Fruit fly (Drosophila melanogaster): ENCODE measurements around the gene her.

DNA sequence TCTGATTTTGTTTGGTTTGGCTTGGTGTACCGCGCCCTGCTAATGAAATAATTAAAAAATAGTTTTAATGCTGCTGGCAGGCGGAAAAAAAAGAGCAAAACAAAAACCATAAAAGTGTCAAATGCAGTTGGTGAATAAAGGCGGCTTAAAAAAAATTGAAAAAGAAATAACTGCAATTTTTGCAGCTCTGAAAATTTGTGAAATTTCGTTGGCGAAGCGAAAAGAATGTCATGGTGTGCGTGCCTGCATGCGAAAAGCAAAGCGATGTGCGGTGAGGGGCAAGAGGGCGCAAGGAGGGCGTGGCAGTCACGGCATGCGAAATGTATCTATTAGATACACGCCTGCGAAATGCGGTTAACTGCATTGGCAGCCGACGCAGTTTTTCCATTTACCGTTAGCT is 38.6 kb upstream of the her start:
- no peak for TF ChIP-seq Blimp-1 (GFP tag; optimal IDR thresholded peaks at IDR 0.05)
- TF ChIP-seq net (GFP tag; optimal IDR thresholded peaks at IDR 0.05) = no peak
- TF ChIP-seq Eip75B (GFP tag; optimal IDR thresholded peaks at IDR 0.05) = no peak
- TF ChIP-seq ss (GFP tag; optimal IDR thresholded peaks at IDR 0.05) = peak in 1 of 2 experiments; percentile 31
- 0 out of 2 replicates have a peak, but pooled peaks have one; percentile 24 for TF ChIP-seq Gug (GFP tag; IDR thresholded peaks at IDR 0.05)
